Worm (Caenorhabditis elegans) whole organism, mixed stage, embryonic: ENCODE results near the gene srx-97.

Source experiments
- drap-1 ChIP-seq: fragments of 200-800 bp; sonication (Bioruptor generic); optimal IDR thresholded peaks from 3 replicates; lab custom pipeline; 2018; ENCODE audit warnings: mild to moderate bottlenecking, missing genetic modification characterization, missing compliant biosample characterization
- elt-3 ChIP-seq: fragments of 150-350 bp; optimal IDR thresholded peaks from 2 replicates; lab custom pipeline; 2014; ENCODE audit warnings: missing biosample characterization, missing genetic modification characterization
- nhr-28 ChIP-seq: fragments of 150-350 bp; optimal IDR thresholded peaks from 2 replicates; lab custom pipeline; 2014; ENCODE audit warnings: missing biosample characterization, missing genetic modification characterization

DNA sequence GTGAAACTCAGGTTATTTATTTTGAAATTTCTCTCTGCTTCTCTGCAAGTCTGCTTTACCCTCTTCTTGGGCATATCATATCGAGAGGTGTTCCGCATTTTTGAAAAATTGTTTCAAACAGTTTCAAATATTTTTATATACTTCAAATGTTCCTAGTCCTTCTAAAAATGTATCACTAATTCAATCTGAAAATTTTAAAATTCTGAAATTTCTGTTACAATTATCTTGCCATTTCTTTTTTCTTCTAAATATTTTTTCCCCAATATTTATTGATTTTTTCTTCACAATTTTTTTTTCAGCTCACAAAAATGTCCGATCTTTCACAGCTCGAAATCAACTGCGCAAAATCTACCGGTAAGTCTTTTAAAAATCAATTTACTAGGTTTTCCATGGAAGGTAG is 9.4 kb downstream of the srx-97 start, which contains the start of gene F19B10.4:
- no peak for TF ChIP-seq nhr-28
- TF ChIP-seq drap-1 (GFP tag; lab: Kevin White, UChicago) = no peak
- TF ChIP-seq elt-3 (tag; lab: Kevin White, UChicago) = no peak
